Worm (Caenorhabditis elegans) whole organism, late embryonic: Measurements from ENCODE around the gene W08F4.3.

Experiments used
- ama-1 ChIP-seq: fragments of 150-350 bp; optimal IDR thresholded peaks from 2 replicates; lab custom pipeline; 2014
- ceh-14 ChIP-seq: sonication (generic microtip); optimal IDR thresholded peaks from 2 replicates; lab custom pipeline; 2016; ENCODE audit warnings: missing genotype, missing genetic modification characterization, missing compliant biosample characterization
- ceh-45 ChIP-seq: fragments of 200-800 bp; sonication (Bioruptor generic); IDR thresholded peaks from 2 replicates; pipeline ENCODE4 v1.3.6; 2022; ENCODE audit warnings: missing genetic modification reagents, missing genetic modification characterization, missing compliant biosample characterization
- che-1 ChIP-seq: sonication (generic microtip); optimal IDR thresholded peaks from 2 replicates; lab custom pipeline; 2016; ENCODE audit warnings: mild to moderate bottlenecking, missing genetic modification characterization, missing compliant biosample characterization
- hlh-6 ChIP-seq: sonication (generic microtip); optimal IDR thresholded peaks from 2 replicates; lab custom pipeline; 2016; ENCODE audit warnings: missing genotype, missing genetic modification characterization, missing compliant biosample characterization
- pag-3 ChIP-seq: sonication (generic microtip); optimal IDR thresholded peaks from 2 replicates; lab custom pipeline; 2016; ENCODE audit warnings: missing compliant biosample characterization, missing genetic modification characterization, borderline replicate concordance
- pat-9 ChIP-seq: fragments of 200-800 bp; sonication (Bioruptor generic); optimal IDR thresholded peaks from 2 replicates; lab custom pipeline; 2018; ENCODE audit warnings: mild to moderate bottlenecking, missing genetic modification characterization, moderate library complexity, missing compliant biosample characterization
- pax-1 ChIP-seq: fragments of 150-350 bp; optimal IDR thresholded peaks from 2 replicates; lab custom pipeline; 2014; ENCODE audit warnings: missing biosample characterization, missing genetic modification characterization
- pqm-1 ChIP-seq: sonication (generic microtip); optimal IDR thresholded peaks from 2 replicates; lab custom pipeline; 2016; ENCODE audit warnings: missing genetic modification characterization, missing compliant biosample characterization
- ref-2 ChIP-seq: sonication (generic microtip); optimal IDR thresholded peaks from 2 replicates; lab custom pipeline; 2016; ENCODE audit warnings: missing genetic modification characterization, missing compliant biosample characterization
- unc-86 ChIP-seq: sonication (generic microtip); optimal IDR thresholded peaks from 2 replicates; lab custom pipeline; 2016; ENCODE audit warnings: missing genetic modification characterization, missing compliant biosample characterization

ce11 chrII:555371-555770, 25.0 kb upstream of the W08F4.3 start:
- no peak for TF ChIP-seq ceh-45 (GFP tag; lab: Robert Waterston, UW)
- no peak for TF ChIP-seq hlh-6
- TF ChIP-seq ref-2, result no peak
- no peak for TF ChIP-seq pat-9 (tag; lab: Kevin White, UChicago)
- no peak for TF ChIP-seq unc-86 (tag; lab: Kevin White, UChicago)
- no peak for TF ChIP-seq pax-1
- no peak for TF ChIP-seq ama-1 (lab: Kevin White, UChicago)
- TF ChIP-seq ceh-14 (tag; lab: Kevin White, UChicago), result no peak
- TF ChIP-seq pqm-1 (tag; lab: Kevin White, UChicago), result no peak
- no peak for TF ChIP-seq che-1 (tag; lab: Kevin White, UChicago)
- TF ChIP-seq pag-3 (tag; lab: Kevin White, UChicago), result no peak
